Worm (Caenorhabditis elegans) whole organism, young adult: ENCODE measurements around the gene ghi-1.

Experiments
- D2030.7 ChIP-seq: fragments of 200-800 bp; sonication (Bioruptor generic); IDR thresholded peaks from 2 replicates; pipeline ENCODE4 v1.3.6; 2022; ENCODE audit warnings: missing genetic modification reagents, missing genetic modification characterization, missing compliant biosample characterization
- F23B12.7 ChIP-seq: sonication (generic microtip); optimal IDR thresholded peaks from 2 replicates; lab custom pipeline; 2017; ENCODE audit warnings: missing genetic modification characterization, mild to moderate bottlenecking, missing compliant biosample characterization, antibody characterized with exemption, moderate library complexity; ENCODE audit not compliant: insufficient read depth
- F33H1.4 ChIP-seq: fragments of 200-800 bp; sonication (Bioruptor generic); IDR thresholded peaks from 2 replicates; pipeline ENCODE4 v1.3.6; 2022; ENCODE audit warnings: missing genetic modification reagents, missing genetic modification characterization, missing compliant biosample characterization
- F37B4.10 ChIP-seq: fragments of 200-800 bp; sonication (Bioruptor generic); IDR thresholded peaks from 2 replicates; pipeline ENCODE4 v1.3.6; 2022; ENCODE audit warnings: missing genetic modification characterization, missing compliant biosample characterization
- F39B2.1 ChIP-seq: fragments of 200-800 bp; sonication (Bioruptor generic); IDR thresholded peaks from 2 replicates; pipeline ENCODE4 v1.3.6; 2022; ENCODE audit warnings: missing genetic modification reagents, missing genetic modification characterization, missing compliant biosample characterization
- F49E8.2 ChIP-seq: sonication (generic microtip); optimal IDR thresholded peaks from 3 replicates; lab custom pipeline; 2017; ENCODE audit warnings: missing genetic modification characterization, mild to moderate bottlenecking, missing compliant biosample characterization, antibody characterized with exemption, moderate library complexity; ENCODE audit not compliant: insufficient read depth
- F55B11.4 ChIP-seq: sonication (generic microtip); optimal IDR thresholded peaks from 2 replicates; lab custom pipeline; 2016; ENCODE audit warnings: missing compliant biosample characterization, missing genetic modification characterization, borderline replicate concordance; ENCODE audit not compliant: insufficient read depth
- F57C9.4 ChIP-seq: sonication (generic microtip); optimal IDR thresholded peaks from 2 replicates; lab custom pipeline; 2017; ENCODE audit warnings: mild to moderate bottlenecking, missing genetic modification characterization, missing compliant biosample characterization
- K11D2.4 ChIP-seq: fragments of 200-800 bp; sonication (Bioruptor generic); IDR thresholded peaks from 2 replicates; pipeline ENCODE4 v1.3.6; 2022; ENCODE audit warnings: missing genetic modification reagents, missing genetic modification characterization, missing compliant biosample characterization
- K12H6.12 ChIP-seq: fragments of 200-800 bp; sonication (Bioruptor generic); optimal IDR thresholded peaks from 2 replicates; lab custom pipeline; 2018; ENCODE audit warnings: mild to moderate bottlenecking, missing genetic modification characterization, missing compliant biosample characterization
- T07F8.4 ChIP-seq: sonication (generic microtip); optimal IDR thresholded peaks from 2 replicates; lab custom pipeline; 2016; ENCODE audit warnings: mild to moderate bottlenecking, missing genetic modification characterization, moderate library complexity, missing compliant biosample characterization
- Y56A3A.18 ChIP-seq: fragments of 200-800 bp; sonication (Bioruptor generic); IDR thresholded peaks from 2 replicates; pipeline ENCODE4 v1.3.6; 2022; ENCODE audit warnings: missing genetic modification reagents, missing genetic modification characterization, missing compliant biosample characterization
- ZK185.1 ChIP-seq: sonication (generic microtip); optimal IDR thresholded peaks from 2 replicates; lab custom pipeline; 2016; ENCODE audit warnings: mild to moderate bottlenecking, missing genetic modification characterization, missing compliant biosample characterization; ENCODE audit not compliant: poor library complexity, severe bottlenecking
- attf-3 ChIP-seq: fragments of 200-800 bp; sonication (Bioruptor generic); conservative IDR thresholded peaks from 2 replicates; pipeline ENCODE4 v1.3.6; 2022; ENCODE audit warnings: missing genetic modification reagents, missing genetic modification characterization, missing compliant biosample characterization
- attf-5 ChIP-seq: fragments of 200-800 bp; sonication (Bioruptor generic); optimal IDR thresholded peaks from 2 replicates; lab custom pipeline; 2018; ENCODE audit warnings: mild to moderate bottlenecking, missing genetic modification characterization, missing compliant biosample characterization
- attf-6 ChIP-seq: fragments of 200-800 bp; sonication (Bioruptor generic); IDR thresholded peaks from 2 replicates; pipeline ENCODE4 v1.3.6; 2022; ENCODE audit warnings: missing genetic modification reagents, missing genetic modification characterization, missing compliant biosample characterization
- cebp-2 ChIP-seq: fragments of 200-800 bp; sonication (Bioruptor generic); IDR thresholded peaks from 2 replicates; pipeline ENCODE4 v1.3.6; 2022; ENCODE audit warnings: missing genetic modification characterization, missing compliant biosample characterization
- ceh-91 ChIP-seq: fragments of 200-800 bp; sonication (Bioruptor generic); IDR thresholded peaks from 2 replicates; pipeline ENCODE4 v1.3.6; 2022; ENCODE audit warnings: missing genetic modification reagents, missing genetic modification characterization, missing compliant biosample characterization
- chd-7 ChIP-seq: sonication (generic microtip); optimal IDR thresholded peaks from 2 replicates; lab custom pipeline; 2016; ENCODE audit warnings: mild to moderate bottlenecking, missing genetic modification characterization, moderate library complexity, missing compliant biosample characterization
- egrh-3 ChIP-seq: fragments of 200-800 bp; sonication (Bioruptor generic); IDR thresholded peaks from 2 replicates; pipeline ENCODE4 v1.3.6; 2022; ENCODE audit warnings: missing genetic modification reagents, missing genetic modification characterization, missing compliant biosample characterization
- ets-4 ChIP-seq: fragments of 200-800 bp; sonication (Bioruptor generic); optimal IDR thresholded peaks from 2 replicates; lab custom pipeline; 2018; ENCODE audit warnings: mild to moderate bottlenecking, missing genetic modification characterization, missing compliant biosample characterization
- hlh-26 ChIP-seq: fragments of 200-800 bp; sonication (Bioruptor generic); conservative IDR thresholded peaks from 2 replicates; pipeline ENCODE4 v1.3.6; 2022; ENCODE audit warnings: missing genetic modification reagents, missing genetic modification characterization, missing compliant biosample characterization
- hmg-1.2 ChIP-seq: fragments of 200-800 bp; sonication (Bioruptor generic); IDR thresholded peaks from 2 replicates; pipeline ENCODE4 v1.3.6; 2022; ENCODE audit warnings: missing genetic modification reagents, missing genetic modification characterization, missing compliant biosample characterization
- hrde-1 ChIP-seq: sonication (generic microtip); optimal IDR thresholded peaks from 2 replicates; lab custom pipeline; 2016; ENCODE audit warnings: missing genetic modification characterization, mild to moderate bottlenecking, missing compliant biosample characterization, moderate library complexity, missing genotype, missing genetic modification reagents, borderline replicate concordance
- lir-1 ChIP-seq: fragments of 200-800 bp; sonication (Bioruptor generic); conservative IDR thresholded peaks from 2 replicates; pipeline ENCODE4 v1.3.6; 2022; ENCODE audit warnings: missing genetic modification reagents, missing genetic modification characterization, missing compliant biosample characterization
- lsl-1 ChIP-seq: fragments of 200-800 bp; sonication (Bioruptor generic); optimal IDR thresholded peaks from 2 replicates; lab custom pipeline; 2018; ENCODE audit warnings: mild to moderate bottlenecking, missing genetic modification characterization, moderate library complexity, missing compliant biosample characterization
- madf-10 ChIP-seq: sonication (generic microtip); optimal IDR thresholded peaks from 2 replicates; lab custom pipeline; 2016; ENCODE audit warnings: mild to moderate bottlenecking, missing genetic modification characterization, missing compliant biosample characterization
- madf-6 ChIP-seq: fragments of 200-800 bp; sonication (Bioruptor generic); IDR thresholded peaks from 2 replicates; pipeline ENCODE4 v1.3.6; 2022; ENCODE audit warnings: missing genetic modification reagents, missing genetic modification characterization, missing compliant biosample characterization
- mcd-1 ChIP-seq: fragments of 200-800 bp; sonication (Bioruptor generic); IDR thresholded peaks from 2 replicates; pipeline ENCODE4 v1.3.6; 2022; ENCODE audit warnings: missing genetic modification reagents, missing genetic modification characterization, missing compliant biosample characterization
- mes-4 ChIP-seq: sonication (generic microtip); optimal IDR thresholded peaks from 2 replicates; lab custom pipeline; 2016; ENCODE audit warnings: missing genotype, missing genetic modification characterization, missing compliant biosample characterization
- nfya-2 ChIP-seq: fragments of 200-800 bp; sonication (Bioruptor generic); IDR thresholded peaks from 2 replicates; pipeline ENCODE4 v1.3.6; 2022; ENCODE audit warnings: missing genetic modification reagents, missing genetic modification characterization, missing compliant biosample characterization
- nfyb-1 ChIP-seq: fragments of 200-800 bp; sonication (Bioruptor generic); IDR thresholded peaks from 2 replicates; pipeline ENCODE4 v1.3.6; 2022; ENCODE audit warnings: missing genetic modification reagents, missing genetic modification characterization, missing compliant biosample characterization
- nhr-27 ChIP-seq: fragments of 200-800 bp; sonication (Bioruptor generic); optimal IDR thresholded peaks from 2 replicates; lab custom pipeline; 2018; ENCODE audit warnings: mild to moderate bottlenecking, missing genetic modification characterization, moderate library complexity, missing compliant biosample characterization
- nhr-80 ChIP-seq: sonication (generic microtip); optimal IDR thresholded peaks from 2 replicates; lab custom pipeline; 2016; ENCODE audit warnings: missing genetic modification characterization, missing compliant biosample characterization
- pbrm-1 ChIP-seq: fragments of 200-800 bp; sonication (Bioruptor generic); IDR thresholded peaks from 2 replicates; pipeline ENCODE4 v1.3.6; 2022; ENCODE audit warnings: missing genetic modification reagents, missing genetic modification characterization, missing compliant biosample characterization
- rcor-1 ChIP-seq: fragments of 200-800 bp; sonication (Bioruptor generic); IDR thresholded peaks from 2 replicates; pipeline ENCODE4 v1.3.6; 2022; ENCODE audit warnings: missing genetic modification reagents, missing genetic modification characterization, missing compliant biosample characterization
- snpc-4 ChIP-seq, 5 experiments: fragments of 150-350 bp in 1 of 5; sonication (generic microtip) in 4 of 5; optimal IDR thresholded peaks; 2 replicates each; lab custom pipeline; 2014 to 2018; ENCODE audit warnings: missing genetic modification characterization in 5 of 5, missing biosample characterization in 3 of 5, antibody characterized with exemption in 2 of 5, mild to moderate bottlenecking in 2 of 5, missing compliant biosample characterization in 2 of 5, missing genotype in 2 of 5, moderate library complexity in 2 of 5, missing genetic modification reagents in 1 of 5
- tbp1 ChIP-seq: fragments of 200-800 bp; sonication (Bioruptor generic); optimal IDR thresholded peaks from 2 replicates; lab custom pipeline; 2018; ENCODE audit warnings: mild to moderate bottlenecking, missing genetic modification characterization, missing compliant biosample characterization
- zfh-2 ChIP-seq: fragments of 200-800 bp; sonication (Bioruptor generic); conservative IDR thresholded peaks from 2 replicates; pipeline ENCODE4 v1.3.6; 2022; ENCODE audit warnings: missing genetic modification reagents, missing genetic modification characterization, missing compliant biosample characterization
- ztf-28 ChIP-seq: fragments of 200-800 bp; sonication (Bioruptor generic); IDR thresholded peaks from 2 replicates; pipeline ENCODE4 v1.3.6; 2022; ENCODE audit warnings: missing genetic modification reagents, missing genetic modification characterization, missing compliant biosample characterization

Gene ghi-1

DNA sequence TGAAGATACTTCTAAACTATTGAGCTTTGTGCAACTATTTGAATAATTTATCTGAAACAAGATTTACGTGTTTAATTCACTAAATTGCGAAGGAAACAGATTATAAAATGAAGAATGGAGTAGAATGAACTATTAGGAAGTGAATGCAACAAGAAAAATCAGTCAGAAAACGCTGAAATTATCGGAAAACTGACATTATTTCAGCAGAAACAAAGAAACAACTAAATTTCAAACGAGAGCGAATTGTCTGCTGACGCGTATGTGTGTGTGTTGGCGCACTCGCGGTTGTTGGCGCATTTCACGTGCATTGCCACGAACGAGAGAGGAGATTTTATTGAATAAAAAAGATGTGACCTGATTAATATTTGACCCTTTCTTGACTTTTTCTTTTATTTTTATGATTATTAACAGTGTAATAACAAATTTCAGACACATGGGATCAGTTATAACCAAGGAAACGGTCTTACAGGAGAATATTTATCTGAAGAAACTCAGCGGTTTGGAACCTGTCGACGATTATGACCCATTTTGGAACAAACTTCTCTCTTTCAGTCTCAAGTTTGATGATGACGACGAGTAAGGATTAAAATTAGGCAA is 29.4 kb downstream of the ghi-1 start, which contains the start of the genes trr-1 and C47D12.2 (continued):
- TF ChIP-seq rcor-1 (GFP tag; lab: Robert Waterston, UW): peak; percentile 32; the same call in 1 of the 2 replicates
- TF ChIP-seq ZK185.1 (tag; lab: Kevin White, UChicago): peak; percentile 60
- TF ChIP-seq K11D2.4 (GFP tag; lab: Robert Waterston, UW): no peak
- no peak for TF ChIP-seq nhr-27 (tag; lab: Kevin White, UChicago)
- no peak for TF ChIP-seq T07F8.4
- peak; percentile 50 for TF ChIP-seq F33H1.4 (GFP tag; lab: Robert Waterston, UW)
- TF ChIP-seq snpc-4 (GFP tag; optimal IDR thresholded peaks at IDR 0.05; lab: Kevin White, UChicago): no peak
- TF ChIP-seq snpc-4 (tag; optimal IDR thresholded peaks at IDR 0.05; lab: Kevin White, UChicago): peak in 2 of 4 experiments; percentile 28 to 78
- no peak for TF ChIP-seq egrh-3 (GFP tag; lab: Robert Waterston, UW)
- peak; percentile 36; the same call in 1 of the 2 replicates for TF ChIP-seq hmg-1.2 (GFP tag; lab: Robert Waterston, UW)
- TF ChIP-seq F37B4.10 (GFP tag; lab: Robert Waterston, UW): no peak
- peak; percentile 84 for TF ChIP-seq attf-5 (GFP tag; lab: Kevin White, UChicago)
- no peak for TF ChIP-seq nfya-2
- peak; percentile 71 for TF ChIP-seq madf-6 (GFP tag; lab: Robert Waterston, UW)
- TF ChIP-seq nfyb-1 (GFP tag; lab: Robert Waterston, UW): no peak
- TF ChIP-seq ztf-28 (GFP tag; lab: Robert Waterston, UW): no peak
- TF ChIP-seq hlh-26: no peak
- TF ChIP-seq F57C9.4 (tag; lab: Kevin White, UChicago): no peak
- TF ChIP-seq cebp-2 (GFP tag; lab: Robert Waterston, UW): no peak
- no peak for TF ChIP-seq ceh-91 (GFP tag; lab: Robert Waterston, UW)
- no peak for TF ChIP-seq hrde-1
- TF ChIP-seq F55B11.4 (tag; lab: Kevin White, UChicago): no peak
- peak; percentile 42 for TF ChIP-seq nhr-80
- peak; percentile 70 for TF ChIP-seq mcd-1 (GFP tag; lab: Robert Waterston, UW)
- TF ChIP-seq tbp1 (GFP tag; lab: Kevin White, UChicago): peak; percentile 35
- TF ChIP-seq K12H6.12 (tag; lab: Kevin White, UChicago): no peak
- peak; percentile 68 for TF ChIP-seq lsl-1 (GFP tag; lab: Kevin White, UChicago)
- TF ChIP-seq Y56A3A.18 (GFP tag; lab: Robert Waterston, UW): no peak
- no peak for TF ChIP-seq madf-10 (tag; lab: Kevin White, UChicago)
- no peak for TF ChIP-seq mes-4 (tag; lab: Kevin White, UChicago)
- TF ChIP-seq F49E8.2: no peak
- TF ChIP-seq F39B2.1 (GFP tag; lab: Robert Waterston, UW): no peak
- TF ChIP-seq attf-3 (GFP tag; lab: Robert Waterston, UW): peak; percentile 56; the same call in 1 of the 2 replicates
- no peak for TF ChIP-seq ets-4 (GFP tag; lab: Kevin White, UChicago)
- no peak for TF ChIP-seq chd-7 (tag; lab: Kevin White, UChicago)
- peak; percentile 34; the same call in 1 of the 2 replicates for TF ChIP-seq D2030.7 (GFP tag; lab: Robert Waterston, UW)
- no peak for TF ChIP-seq attf-6 (GFP tag; lab: Robert Waterston, UW)
- no peak for TF ChIP-seq zfh-2 (GFP tag; lab: Robert Waterston, UW)
- TF ChIP-seq pbrm-1 (GFP tag; lab: Robert Waterston, UW): 0 out of 2 replicates have a peak, but pooled peaks have one; percentile 51
- TF ChIP-seq lir-1 (GFP tag; lab: Robert Waterston, UW): no peak
- no peak for TF ChIP-seq F23B12.7
